Fruit fly (Drosophila melanogaster) whole organism, embryonic: ENCODE data around the gene CG10347.
A peak's percentile ranks its signal among the peaks of the same experiment; 100 is the strongest.

Experiments
- Antp ChIP-seq: fragments of 200-800 bp; sonication (Bioruptor generic); optimal IDR thresholded peaks from 3 replicates; lab custom pipeline; 2016; ENCODE audit warnings: missing biosample characterization, missing genetic modification characterization
- B-H2 ChIP-seq: fragments of 200-800 bp; sonication (Bioruptor generic); optimal IDR thresholded peaks from 2 replicates; lab custom pipeline; 2018; ENCODE audit warnings: missing biosample characterization, mild to moderate bottlenecking, missing genetic modification characterization
- Bdp1 ChIP-seq: fragments of 200-800 bp; sonication (Bioruptor generic); optimal IDR thresholded peaks from 3 replicates; lab custom pipeline; 2016; ENCODE audit warnings: missing biosample characterization, missing genetic modification characterization
- Blimp-1 ChIP-seq: fragments of 200-800 bp; sonication (Bioruptor generic); optimal IDR thresholded peaks from 3 replicates; lab custom pipeline; 2018; ENCODE audit warnings: missing biosample characterization, missing genetic modification characterization, mild to moderate bottlenecking, moderate library complexity, missing genetic modification reagents
- BtbVII ChIP-seq: fragments of 200-800 bp; sonication (Bioruptor generic); optimal IDR thresholded peaks from 3 replicates; lab custom pipeline; 2017; ENCODE audit warnings: missing biosample characterization, mild to moderate bottlenecking, missing genetic modification characterization
- CG10431 ChIP-seq: fragments of 200-800 bp; sonication (Bioruptor generic); optimal IDR thresholded peaks from 3 replicates; lab custom pipeline; 2018; ENCODE audit warnings: missing biosample characterization, mild to moderate bottlenecking, missing genetic modification characterization
- CG11504 ChIP-seq: fragments of 200-800 bp; sonication (Bioruptor generic); optimal IDR thresholded peaks from 3 replicates; lab custom pipeline; 2019; ENCODE audit warnings: missing biosample characterization, mild to moderate bottlenecking, missing genetic modification characterization, moderate library complexity
- CG11723 ChIP-seq: fragments of 200-800 bp; sonication (Bioruptor generic); optimal IDR thresholded peaks from 2 replicates; lab custom pipeline; 2017; ENCODE audit warnings: missing biosample characterization, mild to moderate bottlenecking, missing genetic modification characterization
- CG13894 ChIP-seq: fragments of 200-800 bp; sonication (Bioruptor generic); optimal IDR thresholded peaks from 3 replicates; lab custom pipeline; 2018; ENCODE audit warnings: missing biosample characterization, mild to moderate bottlenecking, missing genetic modification characterization, moderate library complexity
- CG18011 ChIP-seq: fragments of 200-800 bp; sonication (Bioruptor generic); optimal IDR thresholded peaks from 2 replicates; lab custom pipeline; 2017; ENCODE audit warnings: missing biosample characterization, missing genetic modification characterization, mild to moderate bottlenecking, moderate library complexity, missing genotype
- CG18262 ChIP-seq: fragments of 200-800 bp; optimal IDR thresholded peaks from 3 replicates; lab custom pipeline; 2019; ENCODE audit warnings: missing biosample characterization, mild to moderate bottlenecking, missing genetic modification characterization, moderate library complexity
- CG18764 ChIP-seq: fragments of 200-800 bp; sonication (Bioruptor generic); optimal IDR thresholded peaks from 3 replicates; lab custom pipeline; 2016; ENCODE audit warnings: missing biosample characterization, missing genetic modification characterization
- CG3281 ChIP-seq: fragments of 200-800 bp; sonication (Bioruptor generic); optimal IDR thresholded peaks from 3 replicates; lab custom pipeline; 2017; ENCODE audit warnings: missing biosample characterization, mild to moderate bottlenecking, missing genetic modification characterization
- CG4282 ChIP-seq: fragments of 200-800 bp; sonication (Bioruptor generic); optimal IDR thresholded peaks from 2 replicates; lab custom pipeline; 2016; ENCODE audit warnings: missing biosample characterization, missing genetic modification characterization
- CG6683 ChIP-seq: fragments of 200-800 bp; sonication (Bioruptor generic); optimal IDR thresholded peaks from 2 replicates; lab custom pipeline; 2017; ENCODE audit warnings: missing biosample characterization, mild to moderate bottlenecking, missing genetic modification characterization, missing genetic modification reagents
- CG7357 ChIP-seq: fragments of 200-800 bp; sonication (Bioruptor generic); IDR thresholded peaks from 3 replicates; pipeline ENCODE4 v1.3.6; 2022; ENCODE audit warnings: missing biosample characterization, missing genetic modification characterization
- H2.0 ChIP-seq: fragments of 200-800 bp; sonication (Bioruptor generic); IDR thresholded peaks from 2 replicates; pipeline ENCODE4 v1.3.6; 2022; ENCODE audit warnings: missing biosample characterization, missing genetic modification characterization
- Hsf ChIP-seq: fragments of 200-800 bp; sonication (Bioruptor generic); optimal IDR thresholded peaks from 3 replicates; lab custom pipeline; 2016; ENCODE audit warnings: missing biosample characterization, missing genetic modification characterization
- Lhr ChIP-seq: fragments of 200-800 bp; sonication (Bioruptor generic); optimal IDR thresholded peaks from 3 replicates; lab custom pipeline; 2017; ENCODE audit warnings: mild to moderate bottlenecking, missing biosample characterization, missing genetic modification reagents, missing genetic modification characterization
- Meics ChIP-seq: fragments of 200-800 bp; sonication (Bioruptor generic); optimal IDR thresholded peaks from 2 replicates; lab custom pipeline; 2017; ENCODE audit warnings: missing biosample characterization, mild to moderate bottlenecking, missing genetic modification characterization
- Mes4 ChIP-seq: fragments of 200-800 bp; sonication (Bioruptor generic); optimal IDR thresholded peaks from 2 replicates; lab custom pipeline; 2016; ENCODE audit warnings: missing biosample characterization, missing genetic modification characterization
- Myb ChIP-seq: fragments of 200-800 bp; sonication (Bioruptor generic); optimal IDR thresholded peaks from 2 replicates; lab custom pipeline; 2016; ENCODE audit warnings: missing biosample characterization, missing genetic modification characterization
- Optix ChIP-seq: fragments of 200-800 bp; sonication (Bioruptor generic); IDR thresholded peaks from 3 replicates; pipeline ENCODE4 v1.3.6; 2022; ENCODE audit warnings: missing biosample characterization, missing genetic modification characterization
- Pdp1 ChIP-seq, 2 experiments: fragments of 200-800 bp; sonication (Bioruptor generic); optimal IDR thresholded peaks; 3 replicates each; lab custom pipeline; 2016; ENCODE audit warnings: missing biosample characterization in 2 of 2, missing genetic modification characterization in 2 of 2, mild to moderate bottlenecking in 1 of 2, moderate library complexity in 1 of 2
- Vsx1 ChIP-seq: fragments of 200-800 bp; sonication (Bioruptor generic); optimal IDR thresholded peaks from 2 replicates; lab custom pipeline; 2017; ENCODE audit warnings: missing biosample characterization, mild to moderate bottlenecking, missing genetic modification characterization, missing genetic modification reagents
- corto ChIP-seq: fragments of 200-800 bp; sonication (Bioruptor generic); optimal IDR thresholded peaks from 2 replicates; lab custom pipeline; 2016; ENCODE audit warnings: missing biosample characterization, mild to moderate bottlenecking, missing genetic modification characterization, moderate library complexity
- emc ChIP-seq: fragments of 200-800 bp; sonication (Bioruptor generic); optimal IDR thresholded peaks from 2 replicates; lab custom pipeline; 2016; ENCODE audit warnings: missing biosample characterization, missing genetic modification characterization
- en ChIP-seq: fragments of 200-800 bp; sonication (Bioruptor generic); optimal IDR thresholded peaks from 2 replicates; lab custom pipeline; 2016; ENCODE audit warnings: missing biosample characterization, missing genetic modification characterization
- fd3F ChIP-seq: fragments of 200-800 bp; sonication (Bioruptor generic); optimal IDR thresholded peaks from 2 replicates; lab custom pipeline; 2018; ENCODE audit warnings: missing biosample characterization, mild to moderate bottlenecking, missing genetic modification characterization, moderate library complexity
- gfzf ChIP-seq: fragments of 200-800 bp; sonication (Bioruptor generic); optimal IDR thresholded peaks from 2 replicates; lab custom pipeline; 2016; ENCODE audit warnings: missing biosample characterization, mild to moderate bottlenecking, missing genetic modification characterization, moderate library complexity
- gsb ChIP-seq: fragments of 200-800 bp; sonication (Bioruptor generic); IDR thresholded peaks from 2 replicates; pipeline ENCODE4 v1.3.6; 2022; ENCODE audit warnings: missing biosample characterization, missing genetic modification characterization
- hkb ChIP-seq, 2 experiments: fragments of 200-800 bp in 1 of 2; fragments of >200 bp in 1 of 2; sonication (Bioruptor generic) in 1 of 2; IDR thresholded peaks in 1 of 2; optimal IDR thresholded peaks in 1 of 2; 2 replicates each; pipeline versions ENCODE4 v1.3.6 to Lab custom; 2017 to 2022; ENCODE audit warnings: missing biosample characterization in 1 of 2, missing genetic modification characterization in 1 of 2
- insv ChIP-seq, 2 experiments: fragments of 200-800 bp; sonication (Bioruptor generic); optimal IDR thresholded peaks; 3 replicates each; lab custom pipeline; 2016 to 2018; ENCODE audit warnings: missing biosample characterization in 2 of 2, missing genetic modification characterization in 2 of 2
- kni ChIP-seq: fragments of 200-800 bp; sonication (Bioruptor generic); optimal IDR thresholded peaks from 3 replicates; lab custom pipeline; 2017; ENCODE audit warnings: mild to moderate bottlenecking, missing biosample characterization, missing genetic modification reagents, missing genetic modification characterization
- lov ChIP-seq, 2 experiments: fragments of 200-800 bp in 1 of 2; fragments of >200 bp in 1 of 2; sonication (Bioruptor generic) in 1 of 2; IDR thresholded peaks in 1 of 2; optimal IDR thresholded peaks in 1 of 2; 2 replicates in 1 of 2; 3 replicates in 1 of 2; pipeline versions ENCODE4 v1.3.6 to Lab custom; 2017 to 2022; ENCODE audit warnings: missing biosample characterization in 1 of 2, missing genetic modification characterization in 1 of 2
- mirr ChIP-seq: fragments of 200-800 bp; sonication (Bioruptor generic); optimal IDR thresholded peaks from 3 replicates; lab custom pipeline; 2018; ENCODE audit warnings: missing biosample characterization, mild to moderate bottlenecking, missing genetic modification characterization
- nau ChIP-seq: fragments of 200-800 bp; sonication (Bioruptor generic); optimal IDR thresholded peaks from 3 replicates; lab custom pipeline; 2017; ENCODE audit warnings: missing biosample characterization, mild to moderate bottlenecking, missing genetic modification characterization, missing genetic modification reagents
- nerfin-1 ChIP-seq: fragments of 200-800 bp; sonication (Bioruptor generic); optimal IDR thresholded peaks from 3 replicates; lab custom pipeline; 2019; ENCODE audit warnings: missing biosample characterization, mild to moderate bottlenecking, missing genetic modification characterization, moderate library complexity
- oc ChIP-seq: fragments of 200-800 bp; sonication (Bioruptor generic); optimal IDR thresholded peaks from 2 replicates; lab custom pipeline; 2018; ENCODE audit warnings: missing biosample characterization, mild to moderate bottlenecking, missing genetic modification characterization, moderate library complexity
- otp ChIP-seq: fragments of 200-800 bp; sonication (Bioruptor generic); IDR thresholded peaks from 3 replicates; pipeline ENCODE4, ENCODE4 v1.3.6; 2022; ENCODE audit warnings: missing biosample characterization, missing genetic modification characterization
- run ChIP-seq: fragments of 200-800 bp; sonication (Bioruptor generic); optimal IDR thresholded peaks from 3 replicates; lab custom pipeline; 2018; ENCODE audit warnings: missing biosample characterization, mild to moderate bottlenecking, missing genetic modification characterization
- slou ChIP-seq: fragments of 200-800 bp; sonication (Bioruptor generic); optimal IDR thresholded peaks from 3 replicates; lab custom pipeline; 2016; ENCODE audit warnings: missing biosample characterization, missing genetic modification characterization
- sug ChIP-seq: fragments of 200-800 bp; optimal IDR thresholded peaks from 2 replicates; lab custom pipeline; 2019; ENCODE audit warnings: missing biosample characterization, mild to moderate bottlenecking, missing genetic modification characterization, moderate library complexity
- vnd ChIP-seq: fragments of 200-800 bp; sonication (Bioruptor generic); IDR thresholded peaks from 3 replicates; pipeline ENCODE4 v1.3.6; 2022; ENCODE audit warnings: missing biosample characterization, missing genetic modification characterization; ENCODE audit not compliant: partially characterized antibody
- wor ChIP-seq: fragments of 200-800 bp; sonication (Bioruptor generic); IDR thresholded peaks from 2 replicates; pipeline ENCODE4 v1.3.6; 2022; ENCODE audit warnings: missing biosample characterization, missing genetic modification characterization
- yki ChIP-seq: fragments of >200 bp; optimal IDR thresholded peaks from 3 replicates; lab custom pipeline; 2018
- zfh1 ChIP-seq: fragments of 200-800 bp; sonication (Bioruptor generic); IDR thresholded peaks from 3 replicates; pipeline ENCODE4 v1.3.6; 2022; ENCODE audit warnings: missing biosample characterization, missing genetic modification characterization

Gene CG10347

DNA sequence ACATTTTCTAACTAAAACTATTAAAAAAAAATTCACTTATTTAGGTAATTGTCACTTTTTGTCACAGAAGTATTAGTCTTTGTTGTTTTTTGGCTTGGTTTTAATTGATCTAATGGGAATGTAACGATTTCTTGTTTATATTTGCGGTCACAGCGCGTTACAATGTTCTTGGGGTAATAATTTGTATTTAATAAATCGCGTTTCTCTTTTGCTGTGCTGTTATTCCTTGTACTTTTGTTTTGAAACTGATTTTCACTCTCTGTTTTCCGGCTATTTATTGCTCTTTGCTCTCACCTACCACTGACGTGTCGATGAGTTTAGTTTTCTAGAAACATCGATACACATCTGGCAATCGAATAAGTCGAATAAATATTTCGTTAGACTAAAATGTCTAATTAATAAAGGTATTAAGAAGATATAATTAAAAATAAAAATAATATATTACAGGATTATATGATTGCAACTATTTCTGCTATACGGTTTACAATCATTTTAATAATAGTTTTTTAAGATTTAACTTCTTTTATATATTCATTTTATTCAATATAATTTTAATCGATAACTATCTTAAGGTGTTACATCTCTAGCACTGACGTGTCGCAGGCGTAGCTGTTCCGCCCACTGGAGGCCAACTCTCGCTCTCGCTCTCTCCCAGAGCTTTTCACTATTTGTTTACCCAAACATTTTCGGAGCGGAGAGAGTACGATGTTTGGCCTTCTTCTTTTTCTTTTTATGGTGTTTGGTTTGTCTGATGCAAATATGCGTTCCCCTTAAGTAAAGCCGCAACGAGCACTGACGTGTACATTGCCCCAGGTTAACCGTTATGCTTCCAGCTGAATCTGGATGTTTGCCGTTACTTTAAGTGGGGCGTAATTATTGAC lies 47.6 kb downstream of the CG10347 start, which contains the start of gene Hsc70-3 (continued):
- no peak for TF ChIP-seq Hsf (GFP tag; lab: Kevin White, UChicago)
- TF ChIP-seq Mes4 (GFP tag; lab: Kevin White, UChicago): peak; percentile 7
- no peak for TF ChIP-seq insv (GFP tag; optimal IDR thresholded peaks at IDR 0.05; lab: Kevin White, UChicago)
- TF ChIP-seq yki (lab: Kevin White, UChicago): peak; percentile 29
- peak; percentile 91 for TF ChIP-seq kni
- no peak for TF ChIP-seq fd3F
- peak; percentile 1 for TF ChIP-seq Meics (GFP tag; lab: Kevin White, UChicago)
- peak; percentile 11 for TF ChIP-seq BtbVII
- peak; percentile 35 for TF ChIP-seq CG18764
- TF ChIP-seq Antp: no peak
- TF ChIP-seq gsb (GFP tag; lab: Robert Waterston, UW): no peak
- TF ChIP-seq CG3281 (GFP tag; lab: Kevin White, UChicago): no peak
- peak; percentile 18 for TF ChIP-seq CG11504
- TF ChIP-seq hkb (optimal IDR thresholded peaks at IDR 0.05; lab: Kevin White, UChicago): no peak
- peak; percentile 73; the same call in 1 of the 2 replicates for TF ChIP-seq hkb (GFP tag; IDR thresholded peaks at IDR 0.05; lab: Robert Waterston, UW)
- no peak for TF ChIP-seq CG4282 (GFP tag; lab: Kevin White, UChicago)
- TF ChIP-seq CG13894 (tag; lab: Kevin White, UChicago): peak; percentile 33
- TF ChIP-seq lov (optimal IDR thresholded peaks at IDR 0.05; lab: Kevin White, UChicago): no peak
- TF ChIP-seq lov (GFP tag; IDR thresholded peaks at IDR 0.05; lab: Robert Waterston, UW): peak; percentile 47; the same call in 1 of the 3 replicates
- no peak for TF ChIP-seq H2.0
- TF ChIP-seq emc (GFP tag; lab: Kevin White, UChicago): no peak
- no peak for TF ChIP-seq run (tag; lab: Kevin White, UChicago)
- no peak for TF ChIP-seq slou (GFP tag; lab: Kevin White, UChicago)
- no peak for TF ChIP-seq gfzf
- no peak for TF ChIP-seq CG7357 (GFP tag; lab: Robert Waterston, UW)
- peak; percentile 37; the same call in 1 of the 3 replicates for TF ChIP-seq zfh1 (GFP tag; lab: Robert Waterston, UW)
- peak; percentile 50 for TF ChIP-seq sug
- TF ChIP-seq CG18262: peak; percentile 39
- TF ChIP-seq Bdp1 (GFP tag; lab: Kevin White, UChicago): no peak
- no peak for TF ChIP-seq Myb (GFP tag; lab: Kevin White, UChicago)
- no peak for TF ChIP-seq CG6683 (GFP tag; lab: Kevin White, UChicago)
- peak; percentile 8 for TF ChIP-seq corto (GFP tag; lab: Kevin White, UChicago)
- peak in 1 of 2 experiments; percentile 36 for TF ChIP-seq Pdp1 (GFP tag; optimal IDR thresholded peaks at IDR 0.05; lab: Kevin White, UChicago)
- TF ChIP-seq Optix: 0 out of 3 replicates have a peak, but pooled peaks have one; percentile 6
- no peak for TF ChIP-seq wor (GFP tag; lab: Robert Waterston, UW)
- TF ChIP-seq CG10431 (GFP tag; lab: Kevin White, UChicago): peak; percentile 61
- TF ChIP-seq nau (GFP tag; lab: Kevin White, UChicago): peak; percentile 78
- peak; percentile 73; the same call in 1 of the 3 replicates for TF ChIP-seq otp (GFP tag; lab: Robert Waterston, UW)
- peak; percentile 12 for TF ChIP-seq CG11723 (GFP tag; lab: Kevin White, UChicago)
- peak; percentile 41 for TF ChIP-seq Lhr (GFP tag; lab: Kevin White, UChicago)
- TF ChIP-seq Blimp-1 (GFP tag; lab: Kevin White, UChicago): peak; percentile 72
- TF ChIP-seq B-H2 (GFP tag; lab: Kevin White, UChicago): peak; percentile 38
- TF ChIP-seq CG18011: peak; percentile 3
- peak; percentile 12 for TF ChIP-seq Vsx1 (GFP tag; lab: Kevin White, UChicago)
- TF ChIP-seq nerfin-1: peak; percentile 60
- TF ChIP-seq vnd: peak; percentile 53; the same call in 2 of the 3 replicates
- peak; percentile 45 for TF ChIP-seq mirr (GFP tag; lab: Kevin White, UChicago)
- TF ChIP-seq en (GFP tag; lab: Kevin White, UChicago): no peak
- TF ChIP-seq oc (tag; lab: Kevin White, UChicago): peak; percentile 60
